Worm (Caenorhabditis elegans): ENCODE results near the gene K09C8.9.
A peak's percentile ranks its signal among the peaks of the same experiment; 100 is the strongest.

Gene K09C8.9

DNA sequence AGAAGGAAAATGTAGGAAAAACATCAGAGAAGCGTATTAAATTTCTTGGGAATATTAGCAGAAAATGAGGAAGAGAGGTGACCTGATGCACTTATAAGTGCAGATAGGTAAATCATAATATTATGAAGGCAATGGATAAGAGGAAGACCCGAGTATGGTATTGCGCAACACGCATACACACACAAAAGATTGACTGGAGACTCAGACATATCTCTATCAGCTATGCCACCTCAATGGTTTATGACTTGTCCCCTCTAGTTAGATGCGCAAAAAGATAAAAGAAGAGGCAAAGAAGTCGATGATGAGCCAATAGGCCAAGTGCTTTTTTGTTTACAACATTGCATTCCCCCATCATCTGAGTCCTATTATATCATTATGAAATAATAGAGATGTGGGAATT, 35.5 kb downstream of the K09C8.9 start:
- peak; percentile 1 for TF ChIP-seq lin-14 (GFP tag; optimal IDR thresholded peaks at IDR 0.05)
- TF ChIP-seq snu-23 (GFP tag; optimal IDR thresholded peaks at IDR 0.05) = no peak

DNA sequence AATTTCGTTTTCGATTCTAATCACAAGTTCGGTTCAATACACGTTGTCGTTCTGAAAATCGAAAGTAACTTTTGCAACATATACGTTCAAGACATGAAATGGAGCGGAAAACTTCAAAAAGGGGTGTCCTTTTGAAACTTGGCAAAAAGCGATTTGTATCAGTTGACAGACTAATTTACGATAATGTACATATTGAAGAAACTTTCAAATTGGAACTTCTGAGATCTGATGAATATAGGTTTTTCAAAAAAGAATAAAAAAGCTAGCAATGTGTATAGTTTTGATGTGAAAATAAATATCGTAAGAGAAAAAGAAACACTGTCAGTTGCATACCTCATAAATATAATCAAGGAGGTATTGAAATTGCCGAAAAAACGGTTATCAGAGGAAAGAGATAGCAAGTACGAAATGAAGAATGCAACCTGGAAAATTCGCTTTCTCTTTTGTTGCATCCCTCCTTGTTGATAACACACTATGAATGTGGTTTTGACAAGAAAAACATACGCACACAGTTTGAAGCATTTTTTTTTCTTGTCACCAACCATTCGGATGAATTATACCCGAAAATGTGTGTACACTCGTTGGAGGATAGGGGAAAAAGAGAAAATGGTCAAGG, 38.5 kb downstream of the K09C8.9 start, which contains the start of gene dgn-1:
TSS of gene dgn-1 (minus strand) at position 51 of the 616 bp plus-strand sequence.
- TF ChIP-seq mab-9 (GFP tag; IDR thresholded peaks at IDR 0.05) (no peak), zip-4 (GFP tag; optimal IDR thresholded peaks at IDR 0.05) (no peak), alr-1 (tag; optimal IDR thresholded peaks at IDR 0.05; ENCODE audit: borderline replicate concordance) (no peak), unc-62 (GFP tag; optimal IDR thresholded peaks at IDR 0.05) (no peak), mef-2 (tag; optimal IDR thresholded peaks at IDR 0.05) (no peak), lsy-2 (tag; optimal IDR thresholded peaks at IDR 0.05) (no peak), blmp-1 (tag; optimal IDR thresholded peaks at IDR 0.05) (peak; percentile 66), fkh-8 (tag; optimal IDR thresholded peaks at IDR 0.05) (no peak), hlh-4 (tag; optimal IDR thresholded peaks at IDR 0.05) (no peak), nhr-20 (tag; optimal IDR thresholded peaks at IDR 0.05) (peak; percentile 1), nhr-11 (tag; optimal IDR thresholded peaks at IDR 0.05) (no peak), elt-2 (tag; optimal IDR thresholded peaks at IDR 0.05) (peak; percentile 58), mdl-1 (tag; optimal IDR thresholded peaks at IDR 0.05) (no peak), jun-1 (tag; optimal IDR thresholded peaks at IDR 0.05) (no peak), isw-1 (GFP tag; IDR thresholded peaks at IDR 0.05) (no peak), lin-35 (GFP tag; optimal IDR thresholded peaks at IDR 0.05) (peak in 1 of 2 experiments; percentile 12), snu-23 (GFP tag; optimal IDR thresholded peaks at IDR 0.05) (no peak), fkh-10 (GFP tag; optimal IDR thresholded peaks at IDR 0.05) (no peak), efl-1 (optimal IDR thresholded peaks at IDR 0.05) (no peak), efl-1 (GFP tag; optimal IDR thresholded peaks at IDR 0.05 in 1 of 2) (no peak), pax-3 (tag; optimal IDR thresholded peaks at IDR 0.05) (no peak), pqm-1 (tag; optimal IDR thresholded peaks at IDR 0.05) (peak; percentile 37), C04F5.9 (tag; optimal IDR thresholded peaks at IDR 0.05) (no peak), dsc-1 (tag; optimal IDR thresholded peaks at IDR 0.05) (no peak), lin-14 (GFP tag; optimal IDR thresholded peaks at IDR 0.05) (peak; percentile 46), ama-1 (optimal IDR thresholded peaks at IDR 0.05) (no peak), lin-13 (GFP tag; optimal IDR thresholded peaks at IDR 0.05) (no peak), swsn-7 (tag; optimal IDR thresholded peaks at IDR 0.05) (no peak), aha-1 (tag; optimal IDR thresholded peaks at IDR 0.05) (no peak), snpc-4 (tag; optimal IDR thresholded peaks at IDR 0.05) (no peak), ceh-88 (GFP tag; IDR thresholded peaks at IDR 0.05) (no peak), sox-4 (tag; optimal IDR thresholded peaks at IDR 0.05) (no peak), lir-3 (tag; optimal IDR thresholded peaks at IDR 0.05; ENCODE audit: poor library complexity) (no peak), lin-39 (tag; optimal IDR thresholded peaks at IDR 0.05) (no peak), nhr-76 (tag; optimal IDR thresholded peaks at IDR 0.05) (no peak)

DNA sequence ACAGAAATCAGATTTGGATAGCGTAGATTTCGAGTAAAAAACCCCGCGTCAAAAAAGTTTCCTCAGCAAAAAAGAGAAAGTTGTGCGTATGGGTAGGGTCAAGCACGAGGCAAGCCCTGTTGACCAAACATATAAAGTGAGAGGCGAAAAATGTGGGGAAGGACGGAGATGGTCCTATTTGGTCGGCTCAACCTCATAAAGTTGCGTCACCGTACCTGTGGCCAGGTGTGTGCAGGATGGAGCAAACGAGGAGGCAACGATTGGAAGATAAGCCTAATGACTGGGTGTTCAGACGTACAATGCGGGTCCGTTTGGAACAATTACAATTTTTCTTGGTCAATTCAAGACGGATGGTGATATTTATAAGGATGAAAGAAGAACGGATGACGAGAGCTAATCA, 40.5 kb downstream of the K09C8.9 start:
- TF ChIP-seq nhr-76 (tag; optimal IDR thresholded peaks at IDR 0.05) (no peak), sup-37 (GFP tag; optimal IDR thresholded peaks at IDR 0.05) (no peak), unc-98 (GFP tag; IDR thresholded peaks at IDR 0.05) (no peak), egl-13 (tag; optimal IDR thresholded peaks at IDR 0.05) (no peak), nhr-71 (tag; optimal IDR thresholded peaks at IDR 0.05) (no peak), unc-62 (GFP tag; optimal IDR thresholded peaks at IDR 0.05) (no peak), unc-130 (tag; optimal IDR thresholded peaks at IDR 0.05) (no peak), lin-14 (GFP tag; optimal IDR thresholded peaks at IDR 0.05) (no peak), ceh-63 (GFP tag; optimal IDR thresholded peaks at IDR 0.05) (no peak), tlp-1 (tag; optimal IDR thresholded peaks at IDR 0.05) (no peak), nhr-20 (tag; optimal IDR thresholded peaks at IDR 0.05) (no peak), tbx-2 (tag; optimal IDR thresholded peaks at IDR 0.05) (no peak), ztf-11 (tag; optimal IDR thresholded peaks at IDR 0.05) (no peak), swsn-7 (tag; optimal IDR thresholded peaks at IDR 0.05) (no peak), Y116A8C.19 (tag; optimal IDR thresholded peaks at IDR 0.05; ENCODE audit: borderline replicate concordance) (no peak)

Measured in whole organism, L1 larva.